Fruit fly (Drosophila melanogaster) whole organism, wandering third instar larva: Measurements from ENCODE around the gene Faf2.

Experiments
- Dfd ChIP-seq: fragments of >200 bp; optimal IDR thresholded peaks from 2 replicates; lab custom pipeline; 2017; ENCODE audit warnings: missing biosample characterization, missing genetic modification characterization
- brk ChIP-seq: fragments of 200-800 bp; sonication (Bioruptor generic); optimal IDR thresholded peaks from 2 replicates; lab custom pipeline; 2016; ENCODE audit warnings: missing biosample characterization, mild to moderate bottlenecking, missing genetic modification characterization
- foxo ChIP-seq, 2 experiments: fragments of 200-800 bp; sonication (Bioruptor generic); optimal IDR thresholded peaks; 2 replicates in 1 of 2; 3 replicates in 1 of 2; lab custom pipeline; 2016 to 2017; ENCODE audit warnings: missing biosample characterization in 2 of 2, missing genetic modification characterization in 2 of 2

DNA sequence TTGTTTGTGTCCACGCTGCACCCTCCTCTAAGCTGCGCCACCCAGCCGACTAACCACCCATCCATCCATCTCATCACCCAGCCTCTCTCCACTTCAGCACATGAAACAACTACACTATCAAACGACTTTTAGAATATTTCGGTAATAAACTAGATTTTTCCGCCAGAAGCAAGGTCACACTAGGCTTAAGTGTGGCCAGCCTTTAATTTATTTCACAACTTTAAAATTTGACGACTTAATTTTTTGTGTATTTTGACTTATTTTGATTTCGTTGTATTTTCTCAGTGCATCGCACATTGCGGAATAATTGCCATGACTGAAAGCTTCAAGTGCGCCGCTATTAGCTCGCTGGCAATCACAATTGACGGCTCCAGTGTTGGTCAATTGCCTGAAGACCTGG, 16.4 kb upstream of the Faf2 start:
- TF ChIP-seq foxo (GFP tag; optimal IDR thresholded peaks at IDR 0.05; lab: Kevin White, UChicago): no peak
- no peak for TF ChIP-seq Dfd (GFP tag; lab: Kevin White, UChicago)
- TF ChIP-seq brk (GFP tag; lab: Kevin White, UChicago): no peak
